Fruit fly (Drosophila melanogaster) whole organism, embryonic: ENCODE measurements around the gene CG9919.

Experiments
- Asciz ChIP-seq: fragments of 200-800 bp; sonication (Bioruptor generic); optimal IDR thresholded peaks from 2 replicates; lab custom pipeline; 2017; ENCODE audit warnings: missing biosample characterization, mild to moderate bottlenecking, missing genetic modification characterization, missing genetic modification reagents
- Bgb ChIP-seq: fragments of 200-800 bp; sonication (Bioruptor generic); IDR thresholded peaks from 2 replicates; pipeline ENCODE4 v1.3.6; 2022; ENCODE audit warnings: missing biosample characterization, missing genetic modification characterization; ENCODE audit not compliant: partially characterized antibody
- CG13287 ChIP-seq: fragments of 200-800 bp; sonication (Bioruptor generic); IDR thresholded peaks from 2 replicates; pipeline ENCODE4 v1.3.6; 2022; ENCODE audit warnings: missing biosample characterization, missing genetic modification characterization; ENCODE audit not compliant: partially characterized antibody
- CG14050 ChIP-seq: fragments of 200-800 bp; sonication (Bioruptor generic); IDR thresholded peaks from 3 replicates; pipeline ENCODE4 v1.3.6; 2022; ENCODE audit warnings: missing biosample characterization, missing genetic modification characterization
- CG14710 ChIP-seq: fragments of 200-800 bp; sonication (Bioruptor generic); optimal IDR thresholded peaks from 3 replicates; lab custom pipeline; 2019; ENCODE audit warnings: missing biosample characterization, mild to moderate bottlenecking, missing genetic modification characterization, moderate library complexity
- CG14860 ChIP-seq: fragments of 200-800 bp; sonication (Bioruptor generic); IDR thresholded peaks from 3 replicates; pipeline ENCODE4 v1.3.6; 2022; ENCODE audit warnings: missing biosample characterization, missing genetic modification characterization; ENCODE audit not compliant: partially characterized antibody
- CG15514 ChIP-seq: fragments of 200-800 bp; sonication (Bioruptor generic); optimal IDR thresholded peaks from 3 replicates; lab custom pipeline; 2017; ENCODE audit warnings: missing biosample characterization, missing genetic modification characterization, mild to moderate bottlenecking, moderate library complexity, missing genetic modification reagents
- CG1602 ChIP-seq: fragments of 200-800 bp; sonication (Bioruptor generic); optimal IDR thresholded peaks from 3 replicates; lab custom pipeline; 2016; ENCODE audit warnings: missing biosample characterization, missing genetic modification characterization
- CG30020 ChIP-seq: fragments of 200-800 bp; optimal IDR thresholded peaks from 2 replicates; lab custom pipeline; 2019; ENCODE audit warnings: missing biosample characterization, mild to moderate bottlenecking, missing genetic modification characterization, moderate library complexity
- CG3726 ChIP-seq: fragments of 200-800 bp; sonication (Bioruptor generic); IDR thresholded peaks from 3 replicates; pipeline ENCODE4, ENCODE4 v1.3.6; 2022; ENCODE audit warnings: missing biosample characterization, missing genetic modification characterization
- CG3995 ChIP-seq: fragments of 200-800 bp; sonication (Bioruptor generic); optimal IDR thresholded peaks from 3 replicates; lab custom pipeline; 2016; ENCODE audit warnings: missing biosample characterization, missing genetic modification characterization
- CG42726 ChIP-seq: fragments of 200-800 bp; sonication (Bioruptor generic); IDR thresholded peaks from 2 replicates; pipeline ENCODE4 v1.3.6; 2022; ENCODE audit warnings: missing biosample characterization, missing genetic modification characterization; ENCODE audit not compliant: partially characterized antibody
- CG4617 ChIP-seq: fragments of 200-800 bp; sonication (Bioruptor generic); optimal IDR thresholded peaks from 3 replicates; lab custom pipeline; 2016; ENCODE audit warnings: missing biosample characterization, missing genetic modification characterization, borderline replicate concordance
- CoRest ChIP-seq: fragments of 200-800 bp; sonication (Bioruptor generic); optimal IDR thresholded peaks from 3 replicates; lab custom pipeline; 2018; ENCODE audit warnings: missing biosample characterization, mild to moderate bottlenecking, missing genetic modification characterization, moderate library complexity
- Dbx ChIP-seq: fragments of 200-800 bp; sonication (Bioruptor generic); IDR thresholded peaks from 3 replicates; pipeline ENCODE4 v1.3.6; 2022; ENCODE audit warnings: missing biosample characterization, missing genetic modification characterization
- Dp ChIP-seq: fragments of 200-800 bp; sonication (Bioruptor generic); optimal IDR thresholded peaks from 2 replicates; lab custom pipeline; 2018; ENCODE audit warnings: missing biosample characterization, mild to moderate bottlenecking, missing genetic modification characterization, moderate library complexity
- HLH54F ChIP-seq: fragments of 200-800 bp; sonication (Bioruptor generic); optimal IDR thresholded peaks from 3 replicates; lab custom pipeline; 2016; ENCODE audit warnings: missing biosample characterization, missing genetic modification characterization
- MBD-R2 ChIP-seq: fragments of 200-800 bp; sonication (Bioruptor generic); IDR thresholded peaks from 2 replicates; pipeline ENCODE4 v1.3.6; 2022; ENCODE audit warnings: missing biosample characterization, missing genetic modification characterization
- Med ChIP-seq: fragments of 200-800 bp; sonication (Bioruptor generic); peaks from one replicate; lab custom pipeline; 2016; ENCODE audit warnings: missing biosample characterization, missing genetic modification characterization, mild to moderate bottlenecking, inconsistent platforms, moderate library complexity
- Pdp1 ChIP-seq, 2 experiments: fragments of 200-800 bp; sonication (Bioruptor generic); optimal IDR thresholded peaks; 3 replicates each; lab custom pipeline; 2016; ENCODE audit warnings: missing biosample characterization in 2 of 2, missing genetic modification characterization in 2 of 2, mild to moderate bottlenecking in 1 of 2, moderate library complexity in 1 of 2
- Rfx ChIP-seq: fragments of 200-800 bp; sonication (Bioruptor generic); IDR thresholded peaks from 2 replicates; pipeline ENCODE4 v1.3.6; 2022; ENCODE audit warnings: missing biosample characterization, missing genetic modification characterization
- Ssrp ChIP-seq: fragments of 200-800 bp; sonication (Bioruptor generic); optimal IDR thresholded peaks from 2 replicates; lab custom pipeline; 2018; ENCODE audit warnings: missing biosample characterization, mild to moderate bottlenecking, missing genetic modification characterization, moderate library complexity
- Taf1 ChIP-seq: fragments of 200-800 bp; sonication (Bioruptor generic); IDR thresholded peaks from 2 replicates; pipeline ENCODE4 v1.3.6; 2022; ENCODE audit warnings: missing biosample characterization, missing genetic modification characterization
- amos ChIP-seq: fragments of 200-800 bp; sonication (Bioruptor generic); IDR thresholded peaks from 2 replicates; pipeline ENCODE4 v1.3.6; 2022; ENCODE audit warnings: missing biosample characterization, missing genetic modification characterization; ENCODE audit not compliant: partially characterized antibody
- bbx ChIP-seq: fragments of 200-800 bp; sonication (Bioruptor generic); IDR thresholded peaks from 2 replicates; pipeline ENCODE4 v1.3.6; 2022; ENCODE audit warnings: missing biosample characterization, missing genetic modification characterization; ENCODE audit not compliant: partially characterized antibody
- crc ChIP-seq: fragments of 200-800 bp; sonication (Bioruptor generic); optimal IDR thresholded peaks from 2 replicates; lab custom pipeline; 2016; ENCODE audit warnings: missing biosample characterization, missing genetic modification characterization
- emc ChIP-seq: fragments of 200-800 bp; sonication (Bioruptor generic); optimal IDR thresholded peaks from 2 replicates; lab custom pipeline; 2016; ENCODE audit warnings: missing biosample characterization, missing genetic modification characterization
- fd102C ChIP-seq: fragments of 200-800 bp; sonication (Bioruptor generic); optimal IDR thresholded peaks from 2 replicates; lab custom pipeline; 2018; ENCODE audit warnings: missing biosample characterization, mild to moderate bottlenecking, missing genetic modification characterization, moderate library complexity
- hbn ChIP-seq: fragments of 200-800 bp; sonication (Bioruptor generic); IDR thresholded peaks from 2 replicates; pipeline ENCODE4 v1.3.6; 2022; ENCODE audit warnings: missing biosample characterization, missing genetic modification characterization; ENCODE audit not compliant: partially characterized antibody
- jigr1 ChIP-seq: fragments of 200-800 bp; sonication (Bioruptor generic); IDR thresholded peaks from 3 replicates; pipeline ENCODE4 v1.3.6; 2022; ENCODE audit warnings: missing biosample characterization, missing genetic modification characterization
- kay ChIP-seq: fragments of 200-800 bp; sonication (Bioruptor generic); optimal IDR thresholded peaks from 2 replicates; lab custom pipeline; 2016; ENCODE audit warnings: missing biosample characterization, missing genetic modification characterization
- knrl ChIP-seq: fragments of 200-800 bp; sonication (Bioruptor generic); IDR thresholded peaks from 3 replicates; pipeline ENCODE4 v1.3.6; 2022; ENCODE audit warnings: missing biosample characterization, missing genetic modification characterization; ENCODE audit not compliant: partially characterized antibody
- mirr ChIP-seq: fragments of 200-800 bp; sonication (Bioruptor generic); optimal IDR thresholded peaks from 3 replicates; lab custom pipeline; 2018; ENCODE audit warnings: missing biosample characterization, mild to moderate bottlenecking, missing genetic modification characterization
- mld ChIP-seq: fragments of 200-800 bp; sonication (Bioruptor generic); IDR thresholded peaks from 3 replicates; pipeline ENCODE4 v1.3.6; 2022; ENCODE audit warnings: missing biosample characterization, missing genetic modification characterization; ENCODE audit not compliant: partially characterized antibody
- nmo ChIP-seq: fragments of 200-800 bp; sonication (Bioruptor generic); optimal IDR thresholded peaks from 2 replicates; lab custom pipeline; 2018; ENCODE audit warnings: missing biosample characterization, mild to moderate bottlenecking, missing genetic modification characterization, moderate library complexity
- row ChIP-seq: fragments of 200-800 bp; sonication (Bioruptor generic); IDR thresholded peaks from 3 replicates; pipeline ENCODE4 v1.3.6; 2022; ENCODE audit warnings: missing biosample characterization, missing genetic modification characterization
- ssp ChIP-seq: fragments of 200-800 bp; sonication (Bioruptor generic); IDR thresholded peaks from 2 replicates; pipeline ENCODE4 v1.3.6; 2022; ENCODE audit warnings: missing biosample characterization, missing genetic modification characterization
- tll ChIP-seq, 2 experiments: fragments of 200-800 bp in 1 of 2; fragments of >200 bp in 1 of 2; sonication (Bioruptor generic) in 1 of 2; optimal IDR thresholded peaks; 2 replicates each; lab custom pipeline; 2017 to 2019; ENCODE audit warnings: missing biosample characterization in 2 of 2, missing genetic modification characterization in 2 of 2, mild to moderate bottlenecking in 1 of 2, moderate library complexity in 1 of 2
- tna ChIP-seq: fragments of 200-800 bp; sonication (Bioruptor generic); IDR thresholded peaks from 2 replicates; pipeline ENCODE4 v1.3.6; 2022; ENCODE audit warnings: missing biosample characterization, missing genetic modification characterization; ENCODE audit not compliant: partially characterized antibody
- trh ChIP-seq: fragments of 200-800 bp; sonication (Bioruptor generic); optimal IDR thresholded peaks from 2 replicates; lab custom pipeline; 2016; ENCODE audit warnings: missing biosample characterization, missing genetic modification characterization
- zf30C ChIP-seq: fragments of 200-800 bp; sonication (Bioruptor generic); optimal IDR thresholded peaks from 3 replicates; lab custom pipeline; 2018; ENCODE audit warnings: missing biosample characterization, mild to moderate bottlenecking, missing genetic modification characterization

Gene CG9919

DNA sequence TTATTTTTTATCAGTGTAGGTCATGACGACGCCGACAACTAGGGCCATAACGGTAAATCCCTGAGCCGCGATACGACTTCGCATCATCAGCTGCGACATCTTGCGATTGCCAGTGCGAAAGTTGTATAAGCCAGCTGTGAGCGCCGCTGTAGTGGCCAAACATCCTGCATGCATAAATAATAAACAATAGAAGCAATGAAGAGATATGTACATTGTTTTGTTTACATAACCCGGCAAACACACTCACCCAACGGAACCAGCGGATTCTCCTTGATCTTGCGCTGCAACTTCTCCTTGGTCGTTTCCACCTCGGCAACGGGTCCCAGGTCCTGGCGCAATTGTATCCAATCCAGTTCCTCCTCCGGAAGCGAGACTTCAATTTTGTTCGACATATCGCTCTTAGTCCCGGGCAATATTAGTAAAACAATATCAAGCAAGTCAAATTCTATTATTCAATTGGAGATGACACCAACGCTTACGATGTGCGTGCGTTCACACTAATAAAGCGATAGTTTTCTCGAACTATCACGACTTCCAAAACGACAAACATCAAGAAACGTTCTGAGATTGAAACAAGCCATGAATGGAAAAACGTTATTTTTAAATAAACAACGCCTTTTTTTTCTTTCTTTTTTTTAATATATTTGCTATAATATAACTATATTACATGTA lies 1.1 kb upstream of the CG9919 start (continued):
- TF ChIP-seq CG3726 (GFP tag; lab: Robert Waterston, UW): no peak
- peak; percentile 89 for TF ChIP-seq knrl (GFP tag; lab: Robert Waterston, UW)
- peak in 1 of 2 experiments; percentile 88 for TF ChIP-seq Pdp1 (GFP tag; optimal IDR thresholded peaks at IDR 0.05; lab: Kevin White, UChicago)
- no peak for TF ChIP-seq crc (GFP tag; lab: Kevin White, UChicago)
- no peak for TF ChIP-seq kay
- TF ChIP-seq Ssrp (tag; lab: Kevin White, UChicago): no peak
- peak; percentile 47; the same call in 1 of the 2 replicates for TF ChIP-seq MBD-R2 (GFP tag; lab: Robert Waterston, UW)
- peak; percentile 57 for TF ChIP-seq tna (GFP tag; lab: Robert Waterston, UW)
- no peak for TF ChIP-seq trh
- TF ChIP-seq Taf1 (GFP tag; lab: Robert Waterston, UW): no peak
- peak; percentile 72 for TF ChIP-seq hbn
- TF ChIP-seq nmo: peak; percentile 11
- TF ChIP-seq bbx (GFP tag; lab: Robert Waterston, UW): peak; percentile 87
- peak; percentile 60 for TF ChIP-seq Med (GFP tag; lab: Kevin White, UChicago)
- TF ChIP-seq ssp (GFP tag; lab: Robert Waterston, UW): peak; percentile 65
- TF ChIP-seq tll (GFP tag; optimal IDR thresholded peaks at IDR 0.05; lab: Kevin White, UChicago): peak in 1 of 2 experiments; percentile 21
- TF ChIP-seq CG14860 (GFP tag; lab: Robert Waterston, UW): peak; percentile 51
- no peak for TF ChIP-seq CG1602 (GFP tag; lab: Kevin White, UChicago)
- TF ChIP-seq Dbx (GFP tag; lab: Robert Waterston, UW): 0 out of 3 replicates have a peak, but pooled peaks have one; percentile 19
- TF ChIP-seq jigr1: peak; percentile 46; the same call in 1 of the 3 replicates
- peak; percentile 85 for TF ChIP-seq row (GFP tag; lab: Robert Waterston, UW)
- TF ChIP-seq CoRest: peak; percentile 28
- peak; percentile 67 for TF ChIP-seq Rfx (GFP tag; lab: Robert Waterston, UW)
- no peak for TF ChIP-seq Asciz (GFP tag; lab: Kevin White, UChicago)
- no peak for TF ChIP-seq fd102C
- peak; percentile 90 for TF ChIP-seq CG15514 (GFP tag; lab: Kevin White, UChicago)
- peak; percentile 14 for TF ChIP-seq CG4617 (GFP tag; lab: Kevin White, UChicago)
- TF ChIP-seq Dp (GFP tag; lab: Kevin White, UChicago): peak; percentile 24
- no peak for TF ChIP-seq emc (GFP tag; lab: Kevin White, UChicago)
- peak; percentile 89; the same call in 1 of the 2 replicates for TF ChIP-seq CG42726 (GFP tag; lab: Robert Waterston, UW)
- peak; percentile 89 for TF ChIP-seq Bgb (GFP tag; lab: Robert Waterston, UW)
- no peak for TF ChIP-seq HLH54F (GFP tag; lab: Kevin White, UChicago)
- TF ChIP-seq mld (GFP tag; lab: Robert Waterston, UW): peak; percentile 60; the same call in 1 of the 3 replicates
- TF ChIP-seq amos (GFP tag; lab: Robert Waterston, UW): peak; percentile 91
- no peak for TF ChIP-seq CG14050 (GFP tag; lab: Robert Waterston, UW)
- TF ChIP-seq zf30C: peak; percentile 60
- TF ChIP-seq CG30020 (tag; lab: Kevin White, UChicago): peak; percentile 92
- TF ChIP-seq CG14710 (tag; lab: Kevin White, UChicago): peak; percentile 10
- peak; percentile 95 for TF ChIP-seq CG3995 (GFP tag; lab: Kevin White, UChicago)
- TF ChIP-seq CG13287 (GFP tag; lab: Robert Waterston, UW): peak; percentile 84
- no peak for TF ChIP-seq mirr (GFP tag; lab: Kevin White, UChicago)
